Worm (Caenorhabditis elegans): ENCODE results near the gene F16B4.4.

F16B4.4 gene

DNA sequence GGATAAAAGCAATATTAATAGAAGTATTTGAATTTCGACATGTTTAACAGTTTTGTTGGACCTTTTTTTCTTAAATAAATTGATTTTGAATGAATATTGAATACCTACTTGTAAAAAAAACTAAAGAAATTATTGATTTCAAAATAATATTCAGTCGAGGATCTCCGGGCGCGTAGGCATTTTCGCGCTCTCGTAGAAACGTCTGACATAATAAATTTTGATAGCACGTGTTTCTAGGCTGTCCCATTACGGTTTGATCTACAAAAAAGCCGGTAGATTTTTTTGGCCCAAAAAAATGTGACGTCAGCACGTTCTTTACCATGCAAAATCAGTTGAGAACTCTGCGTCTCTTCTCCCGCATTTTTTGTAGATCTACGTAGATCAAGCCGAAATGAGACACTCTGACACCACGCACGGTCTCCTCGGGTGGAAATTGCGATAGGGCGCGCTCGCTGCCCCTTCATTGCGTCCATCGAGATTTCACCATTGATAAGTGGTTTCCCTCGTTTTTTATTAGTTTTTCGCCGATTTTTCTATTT lies 804 bp downstream of the F16B4.4 start:
- TF ChIP-seq ces-1 (GFP tag; optimal IDR thresholded peaks at IDR 0.05) (no peak), unc-39 (tag; optimal IDR thresholded peaks at IDR 0.05) (no peak), nhr-2 (tag; optimal IDR thresholded peaks at IDR 0.05) (no peak), lsy-2 (tag; optimal IDR thresholded peaks at IDR 0.05) (no peak), pha-4 (tag; optimal IDR thresholded peaks at IDR 0.05) (no peak), mls-2 (tag; optimal IDR thresholded peaks at IDR 0.05) (no peak), nhr-237 (tag; optimal IDR thresholded peaks at IDR 0.05) (no peak), lin-13 (tag; optimal IDR thresholded peaks at IDR 0.05) (no peak), elt-1 (tag; optimal IDR thresholded peaks at IDR 0.05; ENCODE audit: borderline replicate concordance, insufficient read depth) (no peak), elt-3 (tag; optimal IDR thresholded peaks at IDR 0.05) (no peak), snpc-4 (tag; optimal IDR thresholded peaks at IDR 0.05) (no peak), blmp-1 (tag; optimal IDR thresholded peaks at IDR 0.05) (no peak)

ce11 chrV:1600561-1601088 lies 6.8 kb downstream of the F16B4.4 start, which contains the start of gene F16B4.2:
Gene F16B4.2 (plus strand): TSS chrV:1601038.
- TF ChIP-seq drap-1 (GFP tag; optimal IDR thresholded peaks at IDR 0.05): no peak
- TF ChIP-seq tbx-8 (GFP tag; optimal IDR thresholded peaks at IDR 0.05): no peak
- no peak for TF ChIP-seq nhr-12 (tag; optimal IDR thresholded peaks at IDR 0.05)
- no peak for TF ChIP-seq sem-2 (GFP tag; optimal IDR thresholded peaks at IDR 0.05)
- no peak for TF ChIP-seq mls-2 (tag; optimal IDR thresholded peaks at IDR 0.05)
- TF ChIP-seq ces-1 (GFP tag; optimal IDR thresholded peaks at IDR 0.05): no peak
- no peak for TF ChIP-seq hlh-1 (tag; optimal IDR thresholded peaks at IDR 0.05)
- TF ChIP-seq snpc-4 (tag; optimal IDR thresholded peaks at IDR 0.05): no peak
- no peak for TF ChIP-seq zip-8 (tag; optimal IDR thresholded peaks at IDR 0.05)
- TF ChIP-seq ceh-39 (tag; optimal IDR thresholded peaks at IDR 0.05): no peak
- TF ChIP-seq ham-2 (GFP tag; optimal IDR thresholded peaks at IDR 0.05): no peak
- no peak for TF ChIP-seq nhr-28 (tag; optimal IDR thresholded peaks at IDR 0.05)
- no peak for TF ChIP-seq nhr-2 (tag; optimal IDR thresholded peaks at IDR 0.05)
- no peak for TF ChIP-seq blmp-1 (tag; optimal IDR thresholded peaks at IDR 0.05)
- no peak for TF ChIP-seq unc-62 (GFP tag; optimal IDR thresholded peaks at IDR 0.05)

DNA sequence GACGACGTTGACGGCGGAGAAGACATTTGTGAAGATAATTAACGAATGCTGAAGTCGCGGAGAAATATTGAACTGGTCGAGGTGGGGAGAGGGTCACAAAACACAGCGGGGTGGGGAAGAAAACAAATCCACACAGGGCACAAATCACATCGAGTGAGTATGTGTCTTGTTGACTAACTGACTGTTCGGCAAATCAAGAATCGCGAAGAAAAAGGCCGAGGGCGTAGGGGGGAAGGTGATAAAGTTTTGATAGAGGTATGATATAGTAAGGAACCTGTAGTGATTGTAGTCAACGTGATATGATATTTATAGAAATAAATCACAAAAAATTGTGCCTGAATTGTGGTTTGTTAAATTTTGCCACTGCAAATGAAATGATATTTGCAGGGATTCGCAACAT lies 14.0 kb downstream of the F16B4.4 start, which contains the start of gene nhr-178:
nhr-178 (minus strand) TSS at position 164 of the 400 bp plus-strand sequence.
- TF ChIP-seq tbx-8 (GFP tag; optimal IDR thresholded peaks at IDR 0.05) (no peak), ceh-39 (tag; optimal IDR thresholded peaks at IDR 0.05) (no peak), M03D4.4 (tag; optimal IDR thresholded peaks at IDR 0.05) (no peak), mls-2 (tag; optimal IDR thresholded peaks at IDR 0.05) (no peak), elt-1 (tag; optimal IDR thresholded peaks at IDR 0.05; ENCODE audit: borderline replicate concordance, insufficient read depth) (no peak), bed-3 (GFP tag; optimal IDR thresholded peaks at IDR 0.05) (no peak), nhr-12 (tag; optimal IDR thresholded peaks at IDR 0.05) (no peak), unc-62 (GFP tag; optimal IDR thresholded peaks at IDR 0.05) (no peak), ztf-11 (tag; optimal IDR thresholded peaks at IDR 0.05) (no peak), mab-5 (tag; optimal IDR thresholded peaks at IDR 0.05) (no peak), pha-4 (tag; optimal IDR thresholded peaks at IDR 0.05) (no peak), cnd-1 (tag; optimal IDR thresholded peaks at IDR 0.05) (no peak), unc-39 (tag; optimal IDR thresholded peaks at IDR 0.05) (no peak), nhr-2 (tag; optimal IDR thresholded peaks at IDR 0.05) (no peak), nhr-76 (tag; optimal IDR thresholded peaks at IDR 0.05) (no peak), hlh-1 (tag; optimal IDR thresholded peaks at IDR 0.05) (no peak), nhr-237 (tag; optimal IDR thresholded peaks at IDR 0.05) (no peak), mep-1 (tag; optimal IDR thresholded peaks at IDR 0.05) (no peak), ceh-83 (GFP tag; optimal IDR thresholded peaks at IDR 0.05) (no peak)

DNA sequence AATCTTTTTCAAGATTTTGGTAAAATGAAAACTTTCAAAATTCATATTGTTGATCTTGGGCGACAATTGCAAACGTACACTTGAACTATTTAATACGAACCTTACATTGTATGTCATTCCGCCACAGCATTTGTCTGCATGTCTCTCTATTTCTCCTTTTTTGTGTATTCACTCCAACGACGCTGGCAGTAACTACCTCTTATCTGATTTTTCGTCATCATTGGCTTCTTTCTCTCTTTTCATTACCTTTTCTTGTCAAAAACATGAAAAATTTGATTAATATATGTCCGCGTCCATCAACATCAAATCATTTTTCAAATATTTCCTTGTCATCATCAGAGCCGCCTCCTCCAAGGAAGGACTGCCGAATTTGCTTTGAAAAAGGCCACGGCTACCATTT lies 16.3 kb downstream of the F16B4.4 start, which contains the start of gene nhr-177:
nhr-177 (plus strand) TSS at position 167 of the 400 bp plus-strand sequence.
- TF ChIP-seq sptf-1 (tag; optimal IDR thresholded peaks at IDR 0.05): no peak
- TF ChIP-seq hlh-1 (tag; optimal IDR thresholded peaks at IDR 0.05): no peak
- no peak for TF ChIP-seq ztf-11 (tag; optimal IDR thresholded peaks at IDR 0.05)
- no peak for TF ChIP-seq ceh-39 (tag; optimal IDR thresholded peaks at IDR 0.05)
- TF ChIP-seq nhr-76 (tag; optimal IDR thresholded peaks at IDR 0.05): no peak
- TF ChIP-seq mls-2 (tag; optimal IDR thresholded peaks at IDR 0.05): no peak
- TF ChIP-seq ces-1 (GFP tag; optimal IDR thresholded peaks at IDR 0.05): no peak
- no peak for TF ChIP-seq unc-62 (GFP tag; optimal IDR thresholded peaks at IDR 0.05)
- TF ChIP-seq snpc-4 (tag; optimal IDR thresholded peaks at IDR 0.05): no peak
- TF ChIP-seq lsy-2 (tag; optimal IDR thresholded peaks at IDR 0.05): no peak
- TF ChIP-seq nhr-28 (tag; optimal IDR thresholded peaks at IDR 0.05): no peak
- no peak for TF ChIP-seq elt-1 (tag; optimal IDR thresholded peaks at IDR 0.05; ENCODE audit: borderline replicate concordance, insufficient read depth)
- TF ChIP-seq cnd-1 (tag; optimal IDR thresholded peaks at IDR 0.05): no peak
- TF ChIP-seq drap-1 (GFP tag; optimal IDR thresholded peaks at IDR 0.05): no peak
- no peak for TF ChIP-seq sem-2 (GFP tag; optimal IDR thresholded peaks at IDR 0.05)

Measured in whole organism, mixed stage, embryonic.